Worm (Caenorhabditis elegans): ENCODE results near the gene ceh-41.

ce11 chrX:1890817-1891216, 42.3 kb upstream of the ceh-41 start:
- TF ChIP-seq cog-1 (tag; optimal IDR thresholded peaks at IDR 0.05) (no peak), T22C8.4 (GFP tag; IDR thresholded peaks at IDR 0.05) (no peak), med-1 (GFP tag; optimal IDR thresholded peaks at IDR 0.05; ENCODE audit: insufficient read depth) (no peak), flt-1 (GFP tag; IDR thresholded peaks at IDR 0.05) (no peak), ref-1 (GFP tag; conservative IDR thresholded peaks at IDR 0.05) (no peak), ztf-29 (GFP tag; IDR thresholded peaks at IDR 0.05) (no peak), tab-1 (GFP tag; IDR thresholded peaks at IDR 0.05) (no peak)
